Worm (Caenorhabditis elegans) whole organism, late embryonic: ENCODE results near the gene snfc-5.

Experiments used
- C38D4.7 ChIP-seq: fragments of 200-800 bp; sonication (Bioruptor generic); optimal IDR thresholded peaks from 2 replicates; lab custom pipeline; 2018; ENCODE audit warnings: mild to moderate bottlenecking, missing genetic modification characterization, moderate library complexity, missing compliant biosample characterization
- K02D7.2 ChIP-seq: sonication (generic microtip); optimal IDR thresholded peaks from 2 replicates; lab custom pipeline; 2017; ENCODE audit warnings: mild to moderate bottlenecking, missing genetic modification characterization, missing compliant biosample characterization
- K09A11.1 ChIP-seq: sonication (generic microtip); optimal IDR thresholded peaks from 2 replicates; lab custom pipeline; 2017; ENCODE audit warnings: antibody characterized with exemption, mild to moderate bottlenecking, missing genetic modification characterization, missing compliant biosample characterization; ENCODE audit not compliant: insufficient read depth
- ahr-1 ChIP-seq: sonication (generic microtip); optimal IDR thresholded peaks from 2 replicates; lab custom pipeline; 2016; ENCODE audit warnings: missing genetic modification characterization, missing compliant biosample characterization
- ama-1 ChIP-seq: fragments of 150-350 bp; optimal IDR thresholded peaks from 2 replicates; lab custom pipeline; 2014
- ceh-14 ChIP-seq: sonication (generic microtip); optimal IDR thresholded peaks from 2 replicates; lab custom pipeline; 2016; ENCODE audit warnings: missing genotype, missing genetic modification characterization, missing compliant biosample characterization
- ceh-18 ChIP-seq: sonication (generic microtip); optimal IDR thresholded peaks from 2 replicates; lab custom pipeline; 2016; ENCODE audit warnings: missing genetic modification characterization, missing compliant biosample characterization
- ceh-2 ChIP-seq: sonication (generic microtip); optimal IDR thresholded peaks from 2 replicates; lab custom pipeline; 2016; ENCODE audit warnings: missing genotype, missing genetic modification characterization, missing compliant biosample characterization
- ceh-24 ChIP-seq: sonication (generic microtip); optimal IDR thresholded peaks from 2 replicates; lab custom pipeline; 2016; ENCODE audit warnings: mild to moderate bottlenecking, missing genetic modification characterization, missing compliant biosample characterization
- ceh-31 ChIP-seq: sonication (generic microtip); optimal IDR thresholded peaks from 2 replicates; lab custom pipeline; 2016; ENCODE audit warnings: missing genetic modification characterization, missing compliant biosample characterization
- ceh-45 ChIP-seq: fragments of 200-800 bp; sonication (Bioruptor generic); IDR thresholded peaks from 2 replicates; pipeline ENCODE4 v1.3.6; 2022; ENCODE audit warnings: missing genetic modification reagents, missing genetic modification characterization, missing compliant biosample characterization
- che-1 ChIP-seq: sonication (generic microtip); optimal IDR thresholded peaks from 2 replicates; lab custom pipeline; 2016; ENCODE audit warnings: mild to moderate bottlenecking, missing genetic modification characterization, missing compliant biosample characterization
- dmd-4 ChIP-seq: sonication (generic microtip); optimal IDR thresholded peaks from 2 replicates; lab custom pipeline; 2016; ENCODE audit warnings: borderline replicate concordance, missing genetic modification characterization, missing compliant biosample characterization
- dve-1 ChIP-seq: sonication (generic microtip); optimal IDR thresholded peaks from 2 replicates; lab custom pipeline; 2017; ENCODE audit warnings: antibody characterized with exemption, mild to moderate bottlenecking, missing genetic modification characterization, missing compliant biosample characterization
- ets-4 ChIP-seq: sonication (generic microtip); optimal IDR thresholded peaks from 2 replicates; lab custom pipeline; 2016; ENCODE audit warnings: missing genetic modification characterization, missing compliant biosample characterization
- eyg-1 ChIP-seq: sonication (generic microtip); optimal IDR thresholded peaks from 2 replicates; lab custom pipeline; 2016; ENCODE audit warnings: missing genotype, missing genetic modification characterization, missing compliant biosample characterization
- fax-1 ChIP-seq: sonication (generic microtip); optimal IDR thresholded peaks from 2 replicates; lab custom pipeline; 2016; ENCODE audit warnings: missing genotype, missing genetic modification characterization, missing compliant biosample characterization
- fkh-10 ChIP-seq: fragments of 150-350 bp; optimal IDR thresholded peaks from 2 replicates; lab custom pipeline; 2014; ENCODE audit warnings: missing biosample characterization, missing genetic modification reagents, missing genetic modification characterization
- fkh-6 ChIP-seq: sonication (generic microtip); optimal IDR thresholded peaks from 2 replicates; lab custom pipeline; 2016; ENCODE audit warnings: missing genetic modification characterization, missing compliant biosample characterization
- hlh-13 ChIP-seq: fragments of 200-800 bp; sonication (Bioruptor generic); optimal IDR thresholded peaks from 2 replicates; lab custom pipeline; 2018; ENCODE audit warnings: mild to moderate bottlenecking, missing genetic modification characterization, missing compliant biosample characterization
- hlh-30 ChIP-seq: sonication (generic microtip); optimal IDR thresholded peaks from 2 replicates; lab custom pipeline; 2017; ENCODE audit warnings: antibody characterized with exemption, missing genetic modification characterization, missing compliant biosample characterization; ENCODE audit not compliant: insufficient read depth
- hlh-8 ChIP-seq: sonication (generic microtip); optimal IDR thresholded peaks from 2 replicates; lab custom pipeline; 2016; ENCODE audit warnings: missing genotype, missing genetic modification characterization, missing compliant biosample characterization
- lim-6 ChIP-seq: sonication (generic microtip); optimal IDR thresholded peaks from 2 replicates; lab custom pipeline; 2016; ENCODE audit warnings: missing genetic modification characterization, missing compliant biosample characterization
- madf-2 ChIP-seq: sonication (generic microtip); optimal IDR thresholded peaks from 2 replicates; lab custom pipeline; 2017; ENCODE audit warnings: missing genetic modification characterization, missing compliant biosample characterization
- mec-3 ChIP-seq: sonication (generic microtip); optimal IDR thresholded peaks from 2 replicates; lab custom pipeline; 2016; ENCODE audit warnings: borderline replicate concordance, missing genetic modification characterization, missing compliant biosample characterization
- nfya-1 ChIP-seq: sonication (generic microtip); optimal IDR thresholded peaks from 2 replicates; lab custom pipeline; 2017; ENCODE audit warnings: missing genetic modification characterization, mild to moderate bottlenecking, missing compliant biosample characterization, antibody characterized with exemption, moderate library complexity
- nhr-232 ChIP-seq: sonication (generic microtip); optimal IDR thresholded peaks from 2 replicates; lab custom pipeline; 2016; ENCODE audit warnings: missing genetic modification characterization, missing compliant biosample characterization
- npax-4 ChIP-seq: sonication (generic microtip); optimal IDR thresholded peaks from 2 replicates; lab custom pipeline; 2016; ENCODE audit warnings: missing genetic modification characterization, missing compliant biosample characterization
- pax-1 ChIP-seq: fragments of 150-350 bp; optimal IDR thresholded peaks from 2 replicates; lab custom pipeline; 2014; ENCODE audit warnings: missing biosample characterization, missing genetic modification characterization
- pha-4 ChIP-seq: fragments of 150-350 bp; optimal IDR thresholded peaks from 2 replicates; lab custom pipeline; 2018; ENCODE audit warnings: missing biosample characterization, missing genetic modification reagents, missing genetic modification characterization
- pqm-1 ChIP-seq: sonication (generic microtip); optimal IDR thresholded peaks from 2 replicates; lab custom pipeline; 2016; ENCODE audit warnings: missing genetic modification characterization, missing compliant biosample characterization
- sdc-2 ChIP-seq: sonication (generic microtip); optimal IDR thresholded peaks from 2 replicates; lab custom pipeline; 2016; ENCODE audit warnings: missing genotype, missing genetic modification characterization, missing compliant biosample characterization
- sox-4 ChIP-seq: sonication (generic microtip); optimal IDR thresholded peaks from 2 replicates; lab custom pipeline; 2017; ENCODE audit warnings: mild to moderate bottlenecking, missing genetic modification characterization, inconsistent platforms, missing compliant biosample characterization
- unc-3 ChIP-seq, 2 experiments: fragments of 200-800 bp in 1 of 2; sonication (Bioruptor generic) in 1 of 2; sonication (generic microtip) in 1 of 2; conservative IDR thresholded peaks in 1 of 2; optimal IDR thresholded peaks in 1 of 2; 2 replicates each; pipeline versions ENCODE4 v1.3.6 to Lab custom; 2016 to 2022; ENCODE audit warnings: missing compliant biosample characterization in 2 of 2, missing genetic modification characterization in 2 of 2, missing genetic modification reagents in 1 of 2

The snfc-5 gene

DNA sequence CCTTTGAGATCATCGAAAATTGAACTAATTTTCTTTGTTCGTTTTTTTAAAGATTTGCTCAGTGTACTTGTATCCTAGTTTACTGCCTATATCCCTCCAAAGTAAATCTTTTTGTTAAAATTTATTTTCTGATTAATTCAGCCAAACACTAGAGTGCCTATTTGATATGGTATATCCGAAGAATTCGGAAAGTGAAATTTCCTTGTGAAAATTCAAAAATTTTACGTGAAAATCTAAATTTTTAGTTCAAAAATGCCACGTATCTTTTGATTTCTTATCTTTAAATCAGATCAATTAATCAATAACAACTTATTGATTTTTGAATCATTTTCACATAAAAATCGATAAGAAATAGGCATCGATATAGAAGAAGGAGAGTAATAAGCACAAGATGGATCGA, 6.1 kb upstream of the snfc-5 start, which contains the start of gene R07E5.6:
TSS of gene R07E5.6 (plus strand) at position 301 of the 400 bp plus-strand sequence.
- TF ChIP-seq fkh-10 (GFP tag; lab: Kevin White, UChicago): no peak
- TF ChIP-seq hlh-13: no peak
- no peak for TF ChIP-seq fkh-6 (tag; lab: Kevin White, UChicago)
- TF ChIP-seq ahr-1 (tag; lab: Kevin White, UChicago): no peak
- no peak for TF ChIP-seq lim-6 (tag; lab: Kevin White, UChicago)
- TF ChIP-seq ceh-14 (tag; lab: Kevin White, UChicago): no peak
- no peak for TF ChIP-seq sdc-2 (tag; lab: Kevin White, UChicago)
- no peak for TF ChIP-seq che-1 (tag; lab: Kevin White, UChicago)
- no peak for TF ChIP-seq ceh-18
- no peak for TF ChIP-seq K09A11.1 (tag; lab: Kevin White, UChicago)
- TF ChIP-seq, all 69 proteins: peak for 0

DNA sequence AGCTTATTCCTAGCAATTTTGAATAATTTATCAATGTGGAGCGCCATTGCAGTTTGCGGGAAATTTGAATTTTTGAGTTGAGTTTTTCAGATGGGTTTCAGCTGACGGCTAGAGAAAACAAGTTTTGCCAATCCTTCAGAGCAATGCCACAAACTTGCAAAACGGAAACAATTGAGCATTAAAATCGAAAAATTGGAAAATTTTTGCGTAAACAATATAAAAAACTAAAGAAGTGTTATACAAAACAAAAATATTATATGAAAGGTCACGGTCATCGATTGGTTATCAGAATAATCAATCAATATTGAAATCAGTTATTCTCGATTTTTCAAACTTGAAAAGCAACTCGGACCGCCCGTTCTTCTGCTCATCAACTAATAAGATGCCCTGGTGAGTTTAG, 3.4 kb upstream of the snfc-5 start, which contains the start of gene R07E5.15:
TSS of gene R07E5.15 (plus strand) at position 301 of the 400 bp plus-strand sequence.
- TF ChIP-seq nfya-1 (no peak), sox-4 (tag; lab: Kevin White, UChicago) (no peak), fax-1 (no peak), nhr-232 (no peak), C38D4.7 (GFP tag; lab: Kevin White, UChicago) (no peak), dmd-4 (tag; lab: Kevin White, UChicago) (no peak), npax-4 (tag; lab: Kevin White, UChicago) (no peak), pqm-1 (no peak), hlh-8 (tag; lab: Kevin White, UChicago) (no peak), ceh-24 (no peak)

DNA sequence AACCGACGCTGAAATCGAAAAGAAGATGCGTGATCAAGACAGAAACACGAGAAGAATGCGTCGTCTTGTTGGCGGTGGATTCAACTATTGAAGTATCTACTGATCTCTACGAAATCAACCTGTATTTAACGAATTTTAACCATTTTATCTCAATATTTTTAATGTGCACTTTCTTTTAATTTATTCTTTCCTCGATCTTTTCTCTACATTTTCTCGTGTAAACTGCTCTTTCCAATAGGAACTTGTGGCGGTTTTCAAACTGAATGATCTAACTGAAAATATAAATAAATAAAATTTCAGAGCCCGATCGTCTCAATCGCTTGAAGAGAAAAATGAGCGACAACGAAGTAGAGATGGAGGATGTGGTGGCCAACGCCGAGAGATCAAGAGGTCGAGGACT, 1.4 kb downstream of the snfc-5 start, which contains the start of gene rnp-4:
TSS of gene rnp-4 (plus strand) at position 301 of the 400 bp plus-strand sequence.
- TF ChIP-seq pax-1 (tag; lab: Kevin White, UChicago) (no peak), ets-4 (tag; lab: Kevin White, UChicago) (no peak), pha-4 (tag; lab: Kevin White, UChicago) (no peak), dve-1 (tag; lab: Kevin White, UChicago) (no peak), che-1 (tag; lab: Kevin White, UChicago) (no peak)

- no peak for TF ChIP-seq npax-4 (tag; lab: Kevin White, UChicago)
- no peak for TF ChIP-seq hlh-13
- TF ChIP-seq ama-1 (lab: Kevin White, UChicago): no peak
- no peak for TF ChIP-seq pha-4 (tag; lab: Kevin White, UChicago)
- no peak for TF ChIP-seq pqm-1
- TF ChIP-seq K02D7.2: no peak
- TF ChIP-seq ceh-31 (tag; lab: Kevin White, UChicago): no peak
- no peak for TF ChIP-seq eyg-1 (tag; lab: Kevin White, UChicago)
- no peak for TF ChIP-seq ceh-24
These were observed 2.6 kb downstream of the snfc-5 start, which contains the start of gene prdx-3 for ce11 chrIII:4407144-4407543. Gene prdx-3 (plus strand): TSS chrIII:4407444.

ce11 chrIII:4408251-4408650, 3.7 kb downstream of the snfc-5 start, which contains the start of gene gpch-1:
Gene gpch-1 (plus strand): TSS chrIII:4408551.
- TF ChIP-seq ceh-45 (GFP tag; lab: Robert Waterston, UW) (no peak), fax-1 (no peak), madf-2 (no peak), sdc-2 (tag; lab: Kevin White, UChicago) (no peak), mec-3 (tag; lab: Kevin White, UChicago) (no peak), unc-3 (GFP tag; conservative IDR thresholded peaks at IDR 0.05; lab: Robert Waterston, UW) (no peak), unc-3 (tag; optimal IDR thresholded peaks at IDR 0.05; lab: Kevin White, UChicago) (no peak), hlh-30 (tag; lab: Kevin White, UChicago) (no peak), ceh-2 (tag; lab: Kevin White, UChicago) (no peak)
